Worm (Caenorhabditis elegans): ENCODE measurements around the gene srx-50.
A peak's percentile ranks its signal among the peaks of the same experiment; 100 is the strongest.

The srx-50 gene

DNA sequence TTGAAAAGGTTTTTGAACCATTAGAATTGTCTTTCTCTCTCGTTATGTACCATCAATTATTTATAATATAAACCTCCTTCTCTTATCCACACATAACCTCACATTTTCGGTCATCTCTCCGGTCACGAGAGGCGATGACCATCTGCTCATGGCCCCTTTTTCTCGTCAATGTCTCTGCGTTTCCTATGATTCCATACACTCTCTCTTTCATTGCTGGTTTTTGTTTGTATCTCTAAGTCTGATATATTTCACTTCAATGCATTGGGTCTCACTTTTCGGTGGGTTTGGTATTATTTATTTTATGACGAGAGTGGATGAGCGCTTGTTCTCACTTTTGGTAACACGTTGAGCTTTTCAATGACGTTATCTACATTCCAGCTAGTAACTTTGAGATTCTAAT, 34.8 kb upstream of the srx-50 start (continued):
- TF ChIP-seq fkh-8 (tag; optimal IDR thresholded peaks at IDR 0.05), result peak; percentile 37
- no peak for TF ChIP-seq pax-3 (tag; optimal IDR thresholded peaks at IDR 0.05)
- TF ChIP-seq egl-27 (tag; optimal IDR thresholded peaks at IDR 0.05), result peak in 1 of 2 experiments; percentile 29
- TF ChIP-seq nhr-47 (tag; optimal IDR thresholded peaks at IDR 0.05), result peak; percentile 65
- peak; percentile 81 for TF ChIP-seq tbx-2 (tag; optimal IDR thresholded peaks at IDR 0.05)
- peak; percentile 43 to 55 (median 48) for TF ChIP-seq dpl-1 (GFP tag; optimal IDR thresholded peaks at IDR 0.05)
- TF ChIP-seq lir-3 (tag; optimal IDR thresholded peaks at IDR 0.05; ENCODE audit: poor library complexity), result peak; percentile 67
- TF ChIP-seq ztf-4 (tag; optimal IDR thresholded peaks at IDR 0.05), result peak; percentile 85
- peak; percentile 3; the same call in 1 of the 2 replicates for TF ChIP-seq isw-1 (GFP tag; IDR thresholded peaks at IDR 0.05)
- TF ChIP-seq blmp-1 (tag; optimal IDR thresholded peaks at IDR 0.05), result peak; percentile 51
- TF ChIP-seq jun-1 (tag; optimal IDR thresholded peaks at IDR 0.05), result peak; percentile 48
- TF ChIP-seq irx-1 (tag; optimal IDR thresholded peaks at IDR 0.05), result peak; percentile 27
- peak; percentile 26 for TF ChIP-seq elt-2 (tag; optimal IDR thresholded peaks at IDR 0.05)
- TF ChIP-seq lin-39 (tag; optimal IDR thresholded peaks at IDR 0.05), result peak; percentile 34

DNA sequence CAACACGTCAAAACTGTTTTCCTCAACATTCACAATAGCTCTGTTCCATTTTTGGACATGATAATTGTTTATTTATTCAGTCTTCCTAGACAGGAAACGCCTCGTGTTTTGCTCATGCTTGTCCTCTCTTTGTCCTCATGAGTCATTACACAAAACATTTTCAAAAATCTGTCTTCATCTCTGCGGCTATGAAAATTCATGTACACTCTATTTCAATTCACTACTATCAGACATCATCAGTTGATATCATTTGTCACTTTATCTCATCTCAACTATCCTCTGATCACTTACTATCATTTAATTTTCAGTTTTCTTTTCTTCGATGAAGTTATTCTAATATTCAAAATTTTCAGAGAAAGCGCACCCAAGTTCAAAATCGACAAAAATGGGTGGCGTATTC, 33.9 kb upstream of the srx-50 start, which contains the start of gene adah-1:
TSS of gene adah-1 (plus strand) at position 354 of the 400 bp plus-strand sequence.
- TF ChIP-seq nhr-20 (tag; optimal IDR thresholded peaks at IDR 0.05), result peak; percentile 34
- no peak for TF ChIP-seq tlp-1 (tag; optimal IDR thresholded peaks at IDR 0.05)
- TF ChIP-seq zip-4 (GFP tag; optimal IDR thresholded peaks at IDR 0.05), result no peak
- no peak for TF ChIP-seq nhr-47 (tag; optimal IDR thresholded peaks at IDR 0.05)
- TF ChIP-seq pqm-1 (tag; optimal IDR thresholded peaks at IDR 0.05), result no peak
- TF ChIP-seq hlh-4 (tag; optimal IDR thresholded peaks at IDR 0.05), result no peak
- no peak for TF ChIP-seq aha-1 (tag; optimal IDR thresholded peaks at IDR 0.05)
- peak; percentile 22; the same call in 1 of the 2 replicates for TF ChIP-seq nhr-19 (GFP tag; conservative IDR thresholded peaks at IDR 0.05)
- no peak for TF ChIP-seq unc-98 (GFP tag; IDR thresholded peaks at IDR 0.05)
- TF ChIP-seq ceh-90 (tag; optimal IDR thresholded peaks at IDR 0.05), result no peak
- no peak for TF ChIP-seq mdl-1 (tag; optimal IDR thresholded peaks at IDR 0.05)
- no peak for TF ChIP-seq sptf-1 (tag; optimal IDR thresholded peaks at IDR 0.05)
- no peak for TF ChIP-seq unc-130 (tag; optimal IDR thresholded peaks at IDR 0.05)
- TF ChIP-seq C16A3.4 (tag; optimal IDR thresholded peaks at IDR 0.05), result no peak
- TF ChIP-seq unc-30 (tag; optimal IDR thresholded peaks at IDR 0.05), result no peak
- no peak for TF ChIP-seq C34B4.2 (tag; optimal IDR thresholded peaks at IDR 0.05)
- TF ChIP-seq nhr-85 (tag), result no peak
- no peak for TF ChIP-seq nhr-12 (tag; optimal IDR thresholded peaks at IDR 0.05)
- peak; percentile 27 for TF ChIP-seq mep-1 (tag; optimal IDR thresholded peaks at IDR 0.05)
- no peak for TF ChIP-seq isw-1 (GFP tag; IDR thresholded peaks at IDR 0.05)
- TF ChIP-seq rnt-1 (tag; optimal IDR thresholded peaks at IDR 0.05), result peak; percentile 31
- peak in 1 of 2 experiments; percentile 11 for TF ChIP-seq efl-1 (optimal IDR thresholded peaks at IDR 0.05)
- TF ChIP-seq efl-1 (GFP tag; optimal IDR thresholded peaks at IDR 0.05 in 1 of 2), result peak in 1 of 2 experiments; percentile 65
- TF ChIP-seq fkh-10 (GFP tag; optimal IDR thresholded peaks at IDR 0.05), result no peak
- TF ChIP-seq unc-62 (GFP tag; optimal IDR thresholded peaks at IDR 0.05), result no peak
- TF ChIP-seq zag-1 (tag; optimal IDR thresholded peaks at IDR 0.05), result no peak
- TF ChIP-seq efl-3 (GFP tag; optimal IDR thresholded peaks at IDR 0.05), result no peak
- TF ChIP-seq lin-15B (tag; optimal IDR thresholded peaks at IDR 0.05), result no peak
- no peak for TF ChIP-seq pag-3 (tag; optimal IDR thresholded peaks at IDR 0.05; ENCODE audit: borderline replicate concordance, insufficient read depth)
- TF ChIP-seq nhr-71 (tag; optimal IDR thresholded peaks at IDR 0.05), result peak; percentile 68
- no peak for TF ChIP-seq lin-39 (tag; optimal IDR thresholded peaks at IDR 0.05)
- no peak for TF ChIP-seq ets-5 (GFP tag; IDR thresholded peaks at IDR 0.05)
- TF ChIP-seq tbx-2 (tag; optimal IDR thresholded peaks at IDR 0.05), result no peak
- peak; percentile 22 to 26 for TF ChIP-seq lsy-2 (tag; optimal IDR thresholded peaks at IDR 0.05)
- TF ChIP-seq nhr-84 (tag; optimal IDR thresholded peaks at IDR 0.05), result no peak
- no peak for TF ChIP-seq ceh-8 (GFP tag; optimal IDR thresholded peaks at IDR 0.05)
- TF ChIP-seq mab-9 (GFP tag; IDR thresholded peaks at IDR 0.05), result no peak
- no peak for TF ChIP-seq egl-13 (tag; optimal IDR thresholded peaks at IDR 0.05)
- no peak for TF ChIP-seq lin-13 (GFP tag; optimal IDR thresholded peaks at IDR 0.05)
- TF ChIP-seq snpc-4 (tag; optimal IDR thresholded peaks at IDR 0.05), result no peak
- TF ChIP-seq pax-3 (tag; optimal IDR thresholded peaks at IDR 0.05), result no peak
- TF ChIP-seq elt-3 (tag; optimal IDR thresholded peaks at IDR 0.05), result peak in 1 of 6 experiments; percentile 56
- TF ChIP-seq mef-2 (tag; optimal IDR thresholded peaks at IDR 0.05), result no peak

All from whole organism, L1 larva.